Worm (Caenorhabditis elegans) whole organism, late embryonic: ENCODE results near the gene C13A10.1.

ENCODE experiments used
- ahr-1 ChIP-seq: sonication (generic microtip); optimal IDR thresholded peaks from 2 replicates; lab custom pipeline; 2016; ENCODE audit warnings: missing genetic modification characterization, missing compliant biosample characterization
- ceh-14 ChIP-seq: sonication (generic microtip); optimal IDR thresholded peaks from 2 replicates; lab custom pipeline; 2016; ENCODE audit warnings: missing genotype, missing genetic modification characterization, missing compliant biosample characterization
- ceh-19 ChIP-seq: fragments of 200-800 bp; sonication (Bioruptor generic); optimal IDR thresholded peaks from 2 replicates; lab custom pipeline; 2018; ENCODE audit warnings: mild to moderate bottlenecking, missing genetic modification characterization, missing compliant biosample characterization
- hlh-30 ChIP-seq: sonication (generic microtip); optimal IDR thresholded peaks from 2 replicates; lab custom pipeline; 2017; ENCODE audit warnings: antibody characterized with exemption, missing genetic modification characterization, missing compliant biosample characterization; ENCODE audit not compliant: insufficient read depth
- pag-3 ChIP-seq: sonication (generic microtip); optimal IDR thresholded peaks from 2 replicates; lab custom pipeline; 2016; ENCODE audit warnings: missing compliant biosample characterization, missing genetic modification characterization, borderline replicate concordance
- tbx-2 ChIP-seq: sonication (generic microtip); optimal IDR thresholded peaks from 2 replicates; lab custom pipeline; 2016; ENCODE audit warnings: missing genetic modification characterization, missing compliant biosample characterization

DNA sequence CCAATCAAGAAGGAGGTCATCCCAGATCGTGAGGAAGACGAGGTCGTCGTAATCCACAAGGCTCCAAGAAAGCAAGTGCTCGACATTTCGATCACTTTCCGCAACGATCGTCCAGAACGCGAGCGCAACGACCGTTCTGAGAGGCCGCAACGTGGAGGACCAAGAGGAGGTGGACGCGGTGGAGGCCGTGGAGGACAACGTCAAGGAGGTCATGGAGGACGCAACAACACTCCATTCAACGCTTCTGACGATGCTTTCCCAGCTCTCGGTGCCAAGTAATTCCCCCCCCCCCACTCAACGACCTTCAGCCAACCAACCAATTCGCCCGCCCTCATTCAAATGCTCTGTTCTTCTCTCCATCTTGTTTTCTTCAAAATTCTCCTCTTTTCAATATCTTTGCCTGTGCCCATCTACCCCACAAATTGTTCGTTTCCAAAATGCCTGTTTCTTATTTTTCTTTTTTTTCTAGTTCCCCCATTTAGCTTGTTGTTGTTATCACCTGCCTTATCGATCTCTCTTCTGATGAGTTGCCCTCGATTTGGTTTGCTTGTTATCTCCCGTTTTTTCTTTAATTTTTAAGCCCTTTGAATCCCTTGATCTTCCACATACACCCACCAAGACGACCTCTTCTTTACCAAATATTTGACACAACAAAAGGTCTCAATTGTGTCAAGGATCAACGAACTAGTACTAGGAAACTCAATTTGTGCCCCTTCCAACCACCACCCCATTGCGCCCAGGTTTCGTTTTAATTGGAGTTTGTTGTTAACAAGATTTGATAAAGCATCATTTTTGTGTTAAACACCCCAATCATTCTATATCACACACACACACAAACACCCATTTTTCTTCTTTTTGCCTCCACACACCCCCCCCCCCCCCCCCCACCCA, 32.9 kb downstream of the C13A10.1 start:
- no peak for TF ChIP-seq tbx-2 (tag; lab: Kevin White, UChicago)
- TF ChIP-seq hlh-30 (tag; lab: Kevin White, UChicago) = no peak
- no peak for TF ChIP-seq ahr-1 (tag; lab: Kevin White, UChicago)
- TF ChIP-seq ceh-14 = no peak
- no peak for TF ChIP-seq ceh-19 (GFP tag; lab: Kevin White, UChicago)
- TF ChIP-seq pag-3 (tag; lab: Kevin White, UChicago) = no peak
